Worm (Caenorhabditis elegans): ENCODE measurements around the gene T25B9.3.

- TF ChIP-seq ztf-11 (tag; optimal IDR thresholded peaks at IDR 0.05), result no peak
- no peak for TF ChIP-seq elt-3 (tag; optimal IDR thresholded peaks at IDR 0.05)
- no peak for TF ChIP-seq pha-4 (tag; optimal IDR thresholded peaks at IDR 0.05)
- no peak for TF ChIP-seq unc-62 (GFP tag; optimal IDR thresholded peaks at IDR 0.05)
- no peak for TF ChIP-seq ces-1 (GFP tag; optimal IDR thresholded peaks at IDR 0.05)
- TF ChIP-seq lsy-2 (tag; optimal IDR thresholded peaks at IDR 0.05), result no peak
- no peak for TF ChIP-seq ham-2 (GFP tag; optimal IDR thresholded peaks at IDR 0.05)
- TF ChIP-seq mab-5 (tag; optimal IDR thresholded peaks at IDR 0.05), result no peak
- no peak for TF ChIP-seq lin-13 (tag; optimal IDR thresholded peaks at IDR 0.05)
- no peak for TF ChIP-seq cnd-1 (tag; optimal IDR thresholded peaks at IDR 0.05)
Observed at ce11 chrIV:10784085-10784484, 39.5 kb downstream of the T25B9.3 start.

Measured in whole organism, mixed stage, embryonic.